Fruit fly (Drosophila melanogaster): ENCODE results near the gene CG14569.

The CG14569 gene

dm6 chr3L:21728616-21729047 lies 2.7 kb downstream of the CG14569 start, which contains the start of the genes CG11247 and Polr2H (continued):
- TF ChIP-seq Blimp-1 (GFP tag; optimal IDR thresholded peaks at IDR 0.05): peak; percentile 48
- TF ChIP-seq svp (GFP tag): peak; percentile 93
- TF ChIP-seq CG6163 (GFP tag; IDR thresholded peaks at IDR 0.05): peak; percentile 92
- TF ChIP-seq CG31627 (GFP tag; optimal IDR thresholded peaks at IDR 0.05): peak; percentile 97
- peak; percentile 70 to 75 for TF ChIP-seq salr (GFP tag; optimal IDR thresholded peaks at IDR 0.05)
- peak; percentile 58 for TF ChIP-seq dsx (GFP tag; optimal IDR thresholded peaks at IDR 0.05; ENCODE audit: poor library complexity, severe bottlenecking)
- peak; percentile 87 for TF ChIP-seq eg (GFP tag; IDR thresholded peaks at IDR 0.05)
- TF ChIP-seq topi (GFP tag; optimal IDR thresholded peaks at IDR 0.05): peak; percentile 88
- TF ChIP-seq Hr39 (GFP tag; optimal IDR thresholded peaks at IDR 0.05): peak; percentile 97
- peak; percentile 89 for TF ChIP-seq achi (GFP tag; optimal IDR thresholded peaks at IDR 0.05)
- peak; percentile 93 for TF ChIP-seq CG11902 (GFP tag; optimal IDR thresholded peaks at IDR 0.05)
- TF ChIP-seq CG10631 (GFP tag; optimal IDR thresholded peaks at IDR 0.05): peak; percentile 91
- peak; percentile 61 for TF ChIP-seq CG6808 (GFP tag; optimal IDR thresholded peaks at IDR 0.05)
- peak; percentile 79 for TF ChIP-seq Hr38 (GFP tag; optimal IDR thresholded peaks at IDR 0.05)

- TF ChIP-seq Ets96B (tag; optimal IDR thresholded peaks at IDR 0.05) (no peak), CG4318 (GFP tag; optimal IDR thresholded peaks at IDR 0.05) (no peak), Eip75B (GFP tag; optimal IDR thresholded peaks at IDR 0.05) (no peak), CG6808 (GFP tag; optimal IDR thresholded peaks at IDR 0.05) (no peak)
These were observed 3.6 kb downstream of the CG14569 start for dm6 chr3L:21727728-21728124.

dm6 chr3L:21727013-21727727 lies 4.2 kb downstream of the CG14569 start:
- TF ChIP-seq svp (GFP tag) (peak; percentile 62), Eip78C (GFP tag) (peak; percentile 47), fd59A (GFP tag; optimal IDR thresholded peaks at IDR 0.05) (no peak), fkh (GFP tag; optimal IDR thresholded peaks at IDR 0.05) (peak; percentile 51)

dm6 chr3L:21720869-21721268 lies 10.5 kb downstream of the CG14569 start:
- TF ChIP-seq pdm3 (GFP tag; optimal IDR thresholded peaks at IDR 0.05): peak; percentile 23
- no peak for TF ChIP-seq eg (GFP tag; IDR thresholded peaks at IDR 0.05)
- TF ChIP-seq CG11294 (GFP tag; IDR thresholded peaks at IDR 0.05): no peak
- TF ChIP-seq Eip75B (GFP tag; optimal IDR thresholded peaks at IDR 0.05): peak; percentile 39
- TF ChIP-seq ss (GFP tag; optimal IDR thresholded peaks at IDR 0.05): peak; percentile 5 to 35
- peak; percentile 25 for TF ChIP-seq CG32006 (GFP tag; optimal IDR thresholded peaks at IDR 0.05)
- TF ChIP-seq CG7368 (GFP tag; optimal IDR thresholded peaks at IDR 0.05): no peak
- TF ChIP-seq Sox14 (GFP tag; optimal IDR thresholded peaks at IDR 0.05): peak; percentile 36
- TF ChIP-seq acj6 (GFP tag; optimal IDR thresholded peaks at IDR 0.05): peak; percentile 49
- no peak for TF ChIP-seq CG16779 (tag; optimal IDR thresholded peaks at IDR 0.05)
- TF ChIP-seq dsx (GFP tag; optimal IDR thresholded peaks at IDR 0.05; ENCODE audit: poor library complexity, severe bottlenecking): peak; percentile 63
- TF ChIP-seq CG3919 (GFP tag; optimal IDR thresholded peaks at IDR 0.05): peak; percentile 60
- no peak for TF ChIP-seq Eip93F (GFP tag; optimal IDR thresholded peaks at IDR 0.05)
- no peak for TF ChIP-seq Hr38 (GFP tag; optimal IDR thresholded peaks at IDR 0.05)
- TF ChIP-seq CG1621 (tag; optimal IDR thresholded peaks at IDR 0.05): peak; percentile 65
- TF ChIP-seq CG15336 (GFP tag; IDR thresholded peaks at IDR 0.05): no peak
- TF ChIP-seq Smox (GFP tag; optimal IDR thresholded peaks at IDR 0.05): peak; percentile 6
- TF ChIP-seq topi (GFP tag; optimal IDR thresholded peaks at IDR 0.05): peak; percentile 15
- peak; percentile 77 for TF ChIP-seq Eip78C (GFP tag)
- peak; percentile 55 for TF ChIP-seq spab (GFP tag; optimal IDR thresholded peaks at IDR 0.05)
- TF ChIP-seq Gug (GFP tag; IDR thresholded peaks at IDR 0.05): no peak
- peak; percentile 74 for TF ChIP-seq CG10631 (GFP tag; optimal IDR thresholded peaks at IDR 0.05)
- peak; percentile 36 to 45 for TF ChIP-seq salr (GFP tag; optimal IDR thresholded peaks at IDR 0.05)
- TF ChIP-seq net (GFP tag; optimal IDR thresholded peaks at IDR 0.05): peak; percentile 21
- peak; percentile 69 for TF ChIP-seq CG6808 (GFP tag; optimal IDR thresholded peaks at IDR 0.05)
- TF ChIP-seq fd59A (GFP tag; optimal IDR thresholded peaks at IDR 0.05): peak; percentile 69
- TF ChIP-seq esn (GFP tag; optimal IDR thresholded peaks at IDR 0.05): peak; percentile 41
- TF ChIP-seq Ets21C (GFP tag; optimal IDR thresholded peaks at IDR 0.05): no peak
- TF ChIP-seq Sox15 (GFP tag; optimal IDR thresholded peaks at IDR 0.05): no peak
- peak; percentile 77 for TF ChIP-seq Ets96B (tag; optimal IDR thresholded peaks at IDR 0.05)
- TF ChIP-seq CG6854 (GFP tag; optimal IDR thresholded peaks at IDR 0.05): no peak
- TF ChIP-seq CG34406 (GFP tag; optimal IDR thresholded peaks at IDR 0.05): peak; percentile 8
- peak; percentile 41 for TF ChIP-seq Met (GFP tag; optimal IDR thresholded peaks at IDR 0.05)
- TF ChIP-seq CG8632 (GFP tag; optimal IDR thresholded peaks at IDR 0.05): peak; percentile 18
